Worm (Caenorhabditis elegans): ENCODE measurements around the gene F21D9.2.

- no peak for TF ChIP-seq ama-1 (optimal IDR thresholded peaks at IDR 0.05)
- no peak for TF ChIP-seq hmbx-1 (tag; optimal IDR thresholded peaks at IDR 0.05)
- no peak for TF ChIP-seq B0310.2 (tag; optimal IDR thresholded peaks at IDR 0.05)
- no peak for TF ChIP-seq scrt-1 (GFP tag; IDR thresholded peaks at IDR 0.05)
- TF ChIP-seq sea-1 (GFP tag; conservative IDR thresholded peaks at IDR 0.05) = no peak
- no peak for TF ChIP-seq F13C5.2 (tag; optimal IDR thresholded peaks at IDR 0.05)
- TF ChIP-seq pes-1 (GFP tag; IDR thresholded peaks at IDR 0.05) = no peak
- no peak for TF ChIP-seq hmg-4 (GFP tag; optimal IDR thresholded peaks at IDR 0.05)
- no peak for TF ChIP-seq tbx-11 (GFP tag; IDR thresholded peaks at IDR 0.05)
- TF ChIP-seq hnd-1 (tag; optimal IDR thresholded peaks at IDR 0.05) = no peak
- TF ChIP-seq flt-1 (GFP tag; IDR thresholded peaks at IDR 0.05) = no peak
- TF ChIP-seq tbx-37 (GFP tag; conservative IDR thresholded peaks at IDR 0.05) = no peak
Measured at ce11 chrV:19303589-19304174, 41.4 kb upstream of the F21D9.2 start, which contains the start of the genes fbxb-63 and fbxb-61.

All from whole organism, early embryonic.